Worm (Caenorhabditis elegans): ENCODE data around the gene acp-4.

The acp-4 gene

ce11 chrII:8484546-8484945 lies 49.6 kb upstream of the acp-4 start (continued):
- TF ChIP-seq nhr-77 (tag; optimal IDR thresholded peaks at IDR 0.05): peak; percentile 73
- no peak for TF ChIP-seq mdl-1 (tag; optimal IDR thresholded peaks at IDR 0.05)
- TF ChIP-seq fos-1 (tag; optimal IDR thresholded peaks at IDR 0.05): no peak
- TF ChIP-seq nhr-102 (tag; optimal IDR thresholded peaks at IDR 0.05): peak; percentile 18
- no peak for TF ChIP-seq zfp-2 (tag; optimal IDR thresholded peaks at IDR 0.05)
- no peak for TF ChIP-seq Y75B8A.6 (GFP tag; IDR thresholded peaks at IDR 0.05)
- peak; percentile 58 for TF ChIP-seq mep-1 (tag; optimal IDR thresholded peaks at IDR 0.05)
- TF ChIP-seq zip-2 (tag; optimal IDR thresholded peaks at IDR 0.05): no peak
- TF ChIP-seq pqm-1 (tag; optimal IDR thresholded peaks at IDR 0.05): peak; percentile 56
- peak in 1 of 2 experiments; percentile 51 for TF ChIP-seq lsy-2 (tag; optimal IDR thresholded peaks at IDR 0.05)
- TF ChIP-seq aha-1 (tag): peak; percentile 80
- no peak for TF ChIP-seq mdt-29 (GFP tag; IDR thresholded peaks at IDR 0.05)
- peak in 1 of 2 experiments; percentile 77 for TF ChIP-seq daf-16 (GFP tag; optimal IDR thresholded peaks at IDR 0.05)
- peak; percentile 98 for TF ChIP-seq daf-16 (tag; optimal IDR thresholded peaks at IDR 0.05)
- TF ChIP-seq D1046.2 (GFP tag; IDR thresholded peaks at IDR 0.05): no peak
- TF ChIP-seq dve-1 (tag; optimal IDR thresholded peaks at IDR 0.05; ENCODE audit: insufficient read depth): peak; percentile 94
- no peak for TF ChIP-seq fkh-10 (GFP tag; optimal IDR thresholded peaks at IDR 0.05)
- TF ChIP-seq unc-130 (GFP tag; optimal IDR thresholded peaks at IDR 0.05): no peak
- no peak for TF ChIP-seq skn-1 (tag; optimal IDR thresholded peaks at IDR 0.05)

- TF ChIP-seq tra-1 (GFP tag; IDR thresholded peaks at IDR 0.05) (no peak), zip-11 (GFP tag; IDR thresholded peaks at IDR 0.05) (no peak), F37D6.2 (tag; optimal IDR thresholded peaks at IDR 0.05) (no peak), ceh-62 (tag; optimal IDR thresholded peaks at IDR 0.05) (no peak), pha-4 (GFP tag; IDR thresholded peaks at IDR 0.05) (no peak), pha-4 (tag; optimal IDR thresholded peaks at IDR 0.05) (no peak), nhr-6 (tag; optimal IDR thresholded peaks at IDR 0.05) (no peak), dmd-6 (GFP tag; IDR thresholded peaks at IDR 0.05) (peak; percentile 80), mes-2 (tag; optimal IDR thresholded peaks at IDR 0.05; ENCODE audit: poor library complexity, severe bottlenecking) (peak; percentile 15), ceh-44 (GFP tag; IDR thresholded peaks at IDR 0.05) (no peak), mdl-1 (tag; optimal IDR thresholded peaks at IDR 0.05) (peak in 1 of 2 experiments; percentile 44), nhr-77 (tag; optimal IDR thresholded peaks at IDR 0.05) (no peak), saeg-2 (GFP tag; IDR thresholded peaks at IDR 0.05) (no peak), ceh-20 (GFP tag; IDR thresholded peaks at IDR 0.05) (no peak), nhr-48 (tag; optimal IDR thresholded peaks at IDR 0.05) (peak; percentile 51), nhr-28 (tag; optimal IDR thresholded peaks at IDR 0.05) (peak; percentile 4), aha-1 (tag) (peak; percentile 100), hif-1 (tag; optimal IDR thresholded peaks at IDR 0.05) (peak; percentile 94 to 100), pqm-1 (tag; optimal IDR thresholded peaks at IDR 0.05) (no peak), lin-29 (GFP tag; IDR thresholded peaks at IDR 0.05) (no peak), ctbp-1 (GFP tag; IDR thresholded peaks at IDR 0.05) (no peak), Y75B8A.6 (GFP tag; IDR thresholded peaks at IDR 0.05) (no peak), ZK337.2 (GFP tag; IDR thresholded peaks at IDR 0.05) (no peak), snpc-1.2 (GFP tag; IDR thresholded peaks at IDR 0.05) (no peak), set-16 (GFP tag; IDR thresholded peaks at IDR 0.05) (no peak), hlh-30 (tag; optimal IDR thresholded peaks at IDR 0.05; ENCODE audit: insufficient read depth) (peak; percentile 10), F10B5.3 (tag; optimal IDR thresholded peaks at IDR 0.05) (no peak), mep-1 (tag; optimal IDR thresholded peaks at IDR 0.05) (peak; percentile 29), daf-8 (GFP tag; IDR thresholded peaks at IDR 0.05) (no peak), spr-1 (tag; optimal IDR thresholded peaks at IDR 0.05) (no peak), R02D3.7 (tag; optimal IDR thresholded peaks at IDR 0.05) (no peak), lin-15B (tag; optimal IDR thresholded peaks at IDR 0.05) (no peak), D1046.2 (GFP tag; IDR thresholded peaks at IDR 0.05) (no peak), Y105C5A.15 (GFP tag; IDR thresholded peaks at IDR 0.05) (no peak), hlh-11 (tag; optimal IDR thresholded peaks at IDR 0.05) (peak; percentile 39), cey-2 (tag; optimal IDR thresholded peaks at IDR 0.05; ENCODE audit: borderline replicate concordance, insufficient read depth) (no peak), mxl-3 (GFP tag; optimal IDR thresholded peaks at IDR 0.05) (no peak), egl-27 (tag; optimal IDR thresholded peaks at IDR 0.05) (no peak)
These were observed 48.9 kb upstream of the acp-4 start, which contains the start of gene taap-1 for ce11 chrII:8483793-8484186. TSS of gene taap-1 (minus strand) at chrII:8483871.
